Worm (Caenorhabditis elegans) whole organism, L4 larva: Measurements from ENCODE around the gene Y66D12A.1.

Experiments used
- F44E2.7 ChIP-seq: fragments of 200-800 bp; sonication (Bioruptor generic); IDR thresholded peaks from 2 replicates; pipeline ENCODE4 v2.1.2; 2022; ENCODE audit warnings: missing genetic modification characterization, missing compliant biosample characterization
- T20F7.1 ChIP-seq: fragments of 200-800 bp; sonication (Bioruptor generic); optimal IDR thresholded peaks from 2 replicates; lab custom pipeline; 2018; ENCODE audit warnings: mild to moderate bottlenecking, missing genetic modification characterization, missing compliant biosample characterization
- Y5F2A.4 ChIP-seq: fragments of 200-800 bp; sonication (Bioruptor generic); optimal IDR thresholded peaks from 2 replicates; lab custom pipeline; 2018; ENCODE audit warnings: mild to moderate bottlenecking, missing genetic modification characterization, missing compliant biosample characterization
- aha-1 ChIP-seq: fragments of 150-350 bp; peaks from one replicate; lab custom pipeline; 2014; ENCODE audit warnings: missing biosample characterization, missing genetic modification characterization
- arid-1 ChIP-seq: fragments of 200-800 bp; sonication (Bioruptor generic); conservative IDR thresholded peaks from 2 replicates; pipeline ENCODE4 v1.3.6; 2022; ENCODE audit warnings: missing genetic modification reagents, missing genetic modification characterization, missing compliant biosample characterization
- attf-4 ChIP-seq: sonication (generic microtip); optimal IDR thresholded peaks from 3 replicates; lab custom pipeline; 2017; ENCODE audit warnings: missing biosample characterization, missing genetic modification characterization
- ceh-20 ChIP-seq: fragments of 200-800 bp; sonication (Bioruptor generic); IDR thresholded peaks from 2 replicates; pipeline ENCODE4 v1.3.6; 2022; ENCODE audit warnings: missing genetic modification reagents, missing genetic modification characterization, missing compliant biosample characterization
- ces-1 ChIP-seq: fragments of 150-350 bp; sonication (generic microtip); optimal IDR thresholded peaks from 4 replicates; lab custom pipeline; 2014; ENCODE audit warnings: missing biosample characterization, missing genetic modification reagents, missing genetic modification characterization
- daf-8 ChIP-seq: fragments of 200-800 bp; sonication (Bioruptor generic); IDR thresholded peaks from 2 replicates; pipeline ENCODE4 v1.3.6; 2022; ENCODE audit warnings: missing genetic modification characterization, missing compliant biosample characterization
- dmd-6 ChIP-seq: fragments of 200-800 bp; sonication (Bioruptor generic); IDR thresholded peaks from 2 replicates; pipeline ENCODE4 v1.3.6; 2022; ENCODE audit warnings: missing genetic modification reagents, missing genetic modification characterization, missing compliant biosample characterization
- dmd-8 ChIP-seq: fragments of 200-800 bp; sonication (Bioruptor generic); IDR thresholded peaks from 2 replicates; pipeline ENCODE4 v1.3.6; 2022; ENCODE audit warnings: missing genetic modification characterization, missing compliant biosample characterization
- dpl-1 ChIP-seq: fragments of 150-350 bp; optimal IDR thresholded peaks from 2 replicates; lab custom pipeline; 2014; ENCODE audit warnings: missing biosample characterization, missing genetic modification reagents, missing genetic modification characterization
- hif-1 ChIP-seq, 2 experiments: sonication (generic microtip); optimal IDR thresholded peaks; 2 replicates each; lab custom pipeline; 2016 to 2017; ENCODE audit warnings: missing compliant biosample characterization in 2 of 2, missing genetic modification characterization in 2 of 2, missing genetic modification reagents in 2 of 2, missing genotype in 2 of 2, mild to moderate bottlenecking in 1 of 2
- hmg-1.1 ChIP-seq: fragments of 200-800 bp; sonication (Bioruptor generic); IDR thresholded peaks from 2 replicates; pipeline ENCODE4 v1.3.6; 2022; ENCODE audit warnings: missing genetic modification reagents, missing genetic modification characterization, missing compliant biosample characterization
- jun-1 ChIP-seq: fragments of 150-350 bp; optimal IDR thresholded peaks from 2 replicates; lab custom pipeline; 2014; ENCODE audit warnings: missing biosample characterization, missing genetic modification reagents, missing genetic modification characterization
- lin-15B ChIP-seq: fragments of 150-350 bp; sonication (generic microtip); optimal IDR thresholded peaks from 3 replicates; lab custom pipeline; 2014; ENCODE audit warnings: missing biosample characterization, missing genetic modification characterization
- lin-38 ChIP-seq: fragments of 200-800 bp; sonication (Bioruptor generic); IDR thresholded peaks from 2 replicates; pipeline ENCODE4 v1.3.6; 2022; ENCODE audit warnings: missing genetic modification reagents, missing genetic modification characterization, missing compliant biosample characterization
- lsy-2 ChIP-seq, 2 experiments: fragments of 150-350 bp in 1 of 2; sonication (generic microtip) in 1 of 2; optimal IDR thresholded peaks; 2 replicates each; lab custom pipeline; 2014 to 2017; ENCODE audit warnings: missing biosample characterization in 2 of 2, missing genetic modification characterization in 2 of 2
- madf-5 ChIP-seq, 2 experiments: fragments of 200-800 bp; sonication (Bioruptor generic); IDR thresholded peaks; 2 replicates each; pipeline ENCODE4 v1.3.6; 2022; ENCODE audit warnings: missing compliant biosample characterization in 2 of 2, missing genetic modification characterization in 2 of 2
- mes-2 ChIP-seq: sonication (generic microtip); optimal IDR thresholded peaks from 2 replicates; lab custom pipeline; 2016; ENCODE audit warnings: missing genotype, mild to moderate bottlenecking, missing genetic modification characterization, missing compliant biosample characterization; ENCODE audit not compliant: poor library complexity, severe bottlenecking
- mxl-3 ChIP-seq: fragments of 200-800 bp; sonication (Bioruptor generic); optimal IDR thresholded peaks from 2 replicates; lab custom pipeline; 2018; ENCODE audit warnings: mild to moderate bottlenecking, missing genetic modification characterization, missing compliant biosample characterization
- nhr-237 ChIP-seq: sonication (generic microtip); optimal IDR thresholded peaks from 2 replicates; lab custom pipeline; 2017; ENCODE audit warnings: missing biosample characterization, missing genetic modification characterization
- nhr-25 ChIP-seq: sonication (generic microtip); optimal IDR thresholded peaks from 2 replicates; lab custom pipeline; 2017; ENCODE audit warnings: missing genetic modification characterization, mild to moderate bottlenecking, missing compliant biosample characterization, antibody characterized with exemption, moderate library complexity, borderline replicate concordance; ENCODE audit not compliant: insufficient read depth
- nhr-6 ChIP-seq: fragments of 150-350 bp; optimal IDR thresholded peaks from 2 replicates; lab custom pipeline; 2014; ENCODE audit warnings: missing biosample characterization, missing genetic modification characterization
- php-3 ChIP-seq: fragments of 200-800 bp; sonication (Bioruptor generic); IDR thresholded peaks from 2 replicates; pipeline ENCODE4 v1.3.6; 2022; ENCODE audit warnings: missing genetic modification reagents, missing genetic modification characterization, missing compliant biosample characterization
- set-16 ChIP-seq: fragments of 200-800 bp; sonication (Bioruptor generic); IDR thresholded peaks from 2 replicates; pipeline ENCODE4 v1.3.6; 2022; ENCODE audit warnings: missing genetic modification reagents, missing genetic modification characterization, missing compliant biosample characterization
- skn-1 ChIP-seq: fragments of 150-350 bp; optimal IDR thresholded peaks from 2 replicates; lab custom pipeline; 2014; ENCODE audit warnings: missing biosample characterization, missing genetic modification characterization
- spr-1 ChIP-seq: sonication (generic microtip); optimal IDR thresholded peaks from 2 replicates; lab custom pipeline; 2016; ENCODE audit warnings: mild to moderate bottlenecking, missing genetic modification characterization, missing compliant biosample characterization
- tag-97 ChIP-seq: fragments of 200-800 bp; sonication (Bioruptor generic); IDR thresholded peaks from 2 replicates; pipeline ENCODE4 v1.3.6; 2022; ENCODE audit warnings: missing genetic modification characterization, missing compliant biosample characterization
- unc-62 ChIP-seq, 3 experiments: fragments of 150-350 bp in 1 of 3; sonication (generic microtip); optimal IDR thresholded peaks in 2 of 3; peaks in 1 of 3; 1 replicate in 1 of 3; 2 replicates in 2 of 3; lab custom pipeline; 2014 to 2017; ENCODE audit warnings: missing biosample characterization in 3 of 3, missing genetic modification characterization in 3 of 3, missing genetic modification reagents in 3 of 3, missing genotype in 1 of 3
- zip-11 ChIP-seq: fragments of 200-800 bp; sonication (Bioruptor generic); IDR thresholded peaks from 2 replicates; pipeline ENCODE4 v1.3.6; 2022; ENCODE audit warnings: missing genetic modification characterization, missing compliant biosample characterization

Gene Y66D12A.1

DNA sequence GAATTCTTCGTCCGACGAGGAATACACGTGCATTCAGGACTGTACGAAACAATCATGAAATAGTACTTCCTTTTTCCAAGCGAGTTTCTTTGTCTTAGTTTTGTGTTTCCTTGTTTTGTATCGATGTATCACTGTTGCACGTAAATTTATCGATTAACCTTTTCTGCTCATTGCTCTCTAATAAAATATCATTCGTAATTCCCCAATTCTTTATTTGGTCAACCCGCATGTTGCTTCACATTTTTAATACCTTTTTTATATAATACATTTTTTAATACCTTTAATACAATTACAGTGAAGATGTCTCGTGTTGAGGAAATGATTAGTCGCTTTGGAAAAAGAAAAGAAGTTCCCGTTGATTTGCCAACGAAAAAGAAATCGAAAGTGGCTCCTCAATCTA is at the start of gene Y66D12A.1:
TSS of gene Y66D12A.1 (plus strand) at position 301 of the 400 bp plus-strand sequence.
- no peak for TF ChIP-seq lin-15B
- TF ChIP-seq aha-1 (tag; lab: Kevin White, UChicago), result no peak
- no peak for TF ChIP-seq zip-11
- TF ChIP-seq tag-97, result no peak
- TF ChIP-seq dpl-1 (GFP tag; lab: Kevin White, UChicago), result no peak
- TF ChIP-seq php-3 (GFP tag; lab: Robert Waterston, UW), result no peak
- TF ChIP-seq daf-8 (GFP tag; lab: Robert Waterston, UW), result no peak
- no peak for TF ChIP-seq skn-1
- TF ChIP-seq hif-1 (tag; optimal IDR thresholded peaks at IDR 0.05; lab: Kevin White, UChicago), result no peak
- no peak for TF ChIP-seq jun-1 (tag; lab: Kevin White, UChicago)

DNA sequence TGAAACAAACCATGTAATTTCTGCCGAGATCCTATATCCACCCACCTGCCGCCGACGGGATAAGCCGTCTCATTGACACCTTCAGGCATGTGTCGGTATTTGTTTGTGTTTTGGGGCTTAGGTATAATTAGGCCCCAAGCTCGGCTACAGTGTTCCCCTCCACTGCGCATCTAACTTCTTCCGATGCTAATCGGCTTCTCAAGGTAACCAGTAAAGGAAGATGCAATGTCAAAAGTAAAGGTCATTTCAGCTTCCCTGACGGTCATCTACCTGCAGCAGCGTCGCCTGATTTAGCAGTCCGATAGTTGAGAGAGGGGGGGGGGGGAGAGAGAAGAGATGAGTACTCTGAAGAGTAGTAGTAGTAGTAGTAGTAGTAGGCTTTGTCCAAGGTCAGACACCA is 49.7 kb upstream of the Y66D12A.1 start:
- 0 out of 2 replicates have a peak, but pooled peaks have one; percentile 7 for TF ChIP-seq set-16 (GFP tag; lab: Robert Waterston, UW)
- TF ChIP-seq nhr-25 (tag; lab: Kevin White, UChicago), result peak; percentile 49
- TF ChIP-seq nhr-237, result no peak
- TF ChIP-seq dmd-8 (GFP tag; lab: Robert Waterston, UW), result 0 out of 2 replicates have a peak, but pooled peaks have one; percentile 24

- peak; percentile 59 for TF ChIP-seq set-16 (GFP tag; lab: Robert Waterston, UW)
- no peak for TF ChIP-seq spr-1
- peak; percentile 37 for TF ChIP-seq nhr-25 (tag; lab: Kevin White, UChicago)
These were observed 48.3 kb upstream of the Y66D12A.1 start for ce11 chrIII:11559677-11560076.

DNA sequence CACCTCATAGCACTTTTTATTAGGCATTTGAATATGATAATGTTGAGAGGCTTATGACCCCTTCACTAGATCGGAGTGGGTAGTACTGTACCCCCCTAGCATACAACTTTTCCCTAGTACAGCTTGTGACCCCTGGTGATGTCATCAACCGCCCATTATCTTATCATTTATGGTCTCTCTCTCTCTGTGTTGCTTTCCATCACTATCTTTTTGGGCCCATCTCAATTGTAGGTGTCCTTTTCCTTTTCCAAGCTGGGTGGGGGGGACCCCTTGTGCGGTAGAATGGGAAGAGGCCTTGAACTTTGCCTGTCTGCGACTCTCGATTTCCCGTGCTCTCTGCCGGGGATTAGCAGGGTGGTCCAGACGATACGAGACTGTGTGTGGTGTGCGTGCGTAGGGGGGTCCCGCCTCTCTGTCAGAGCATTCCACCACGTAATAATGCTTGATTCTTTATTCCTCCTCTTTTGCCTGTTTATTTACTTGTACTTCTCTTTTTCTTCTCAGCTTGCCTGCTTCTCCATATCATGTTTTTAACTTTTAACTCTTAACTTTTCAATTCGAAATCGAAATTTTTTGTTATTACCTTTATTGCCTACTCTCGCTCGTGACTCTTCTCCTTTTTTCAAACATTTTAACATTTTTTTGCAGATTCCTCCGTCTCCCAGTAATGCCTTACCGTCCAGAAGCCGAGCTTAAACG is 47.3 kb upstream of the Y66D12A.1 start, which contains the start of gene ztf-29:
TSS of gene ztf-29 (plus strand) at position 649 of the 699 bp plus-strand sequence.
- no peak for TF ChIP-seq jun-1 (tag; lab: Kevin White, UChicago)
- TF ChIP-seq hmg-1.1, result 0 out of 2 replicates have a peak, but pooled peaks have one; percentile 18
- peak; percentile 19 for TF ChIP-seq aha-1 (tag; lab: Kevin White, UChicago)

DNA sequence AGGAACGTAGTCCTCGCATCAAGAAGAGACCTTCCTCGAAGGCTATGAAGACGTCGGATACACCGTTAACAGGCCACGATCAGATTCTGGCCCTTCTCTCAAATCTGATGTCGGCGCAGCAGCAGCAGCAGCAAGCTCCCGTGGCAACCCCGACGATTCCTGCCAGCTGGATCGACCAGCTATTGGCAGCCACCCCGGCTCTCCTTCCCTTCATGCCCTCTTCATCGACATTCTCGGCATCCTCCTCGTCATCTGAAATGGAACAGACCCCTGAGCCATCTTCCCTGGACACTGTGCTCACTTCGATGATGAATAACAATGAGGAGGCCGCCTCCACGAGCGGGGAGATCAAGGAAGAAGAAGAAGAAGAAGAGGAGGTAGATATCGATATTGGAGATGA is 46.4 kb upstream of the Y66D12A.1 start:
- TF ChIP-seq arid-1 (GFP tag; lab: Robert Waterston, UW) (no peak), hmg-1.1 (no peak), set-16 (GFP tag; lab: Robert Waterston, UW) (peak; percentile 86), T20F7.1 (no peak), unc-62 (GFP tag; optimal IDR thresholded peaks at IDR 0.05 in 1 of 2; lab: Kevin White, UChicago) (no peak), unc-62 (tag; optimal IDR thresholded peaks at IDR 0.05; lab: Kevin White, UChicago) (no peak), dmd-6 (GFP tag; lab: Robert Waterston, UW) (no peak), dmd-8 (GFP tag; lab: Robert Waterston, UW) (no peak), mes-2 (no peak)

- TF ChIP-seq F44E2.7 (GFP tag; lab: Robert Waterston, UW), result no peak
- peak; percentile 57 for TF ChIP-seq set-16 (GFP tag; lab: Robert Waterston, UW)
- TF ChIP-seq dmd-8 (GFP tag; lab: Robert Waterston, UW), result 0 out of 2 replicates have a peak, but pooled peaks have one; percentile 6
- TF ChIP-seq, all 104 proteins: peak for 2
These were observed 44.5 kb upstream of the Y66D12A.1 start, which contains the start of gene Y66D12A.11 for ce11 chrIII:11563417-11563949. Gene Y66D12A.11 (plus strand): TSS chrIII:11563467.

- TF ChIP-seq nhr-6 (tag; lab: Kevin White, UChicago) (peak; percentile 37), T20F7.1 (no peak), dmd-6 (GFP tag; lab: Robert Waterston, UW) (no peak), ceh-20 (no peak), mes-2 (peak; percentile 62), lsy-2 (tag; optimal IDR thresholded peaks at IDR 0.05; lab: Kevin White, UChicago) (peak in 1 of 2 experiments; percentile 40), Y5F2A.4 (GFP tag; lab: Kevin White, UChicago) (no peak), madf-5 (GFP tag; IDR thresholded peaks at IDR 0.05; lab: Robert Waterston, UW) (no peak), ces-1 (no peak), unc-62 (GFP tag; optimal IDR thresholded peaks at IDR 0.05 in 1 of 2; lab: Kevin White, UChicago) (no peak), unc-62 (tag; optimal IDR thresholded peaks at IDR 0.05; lab: Kevin White, UChicago) (no peak), lin-38 (GFP tag; lab: Robert Waterston, UW) (peak; percentile 91), attf-4 (no peak), hif-1 (tag; optimal IDR thresholded peaks at IDR 0.05; lab: Kevin White, UChicago) (peak in 1 of 2 experiments; percentile 14), dpl-1 (GFP tag; lab: Kevin White, UChicago) (peak; percentile 88), nhr-237 (no peak), mxl-3 (GFP tag; lab: Kevin White, UChicago) (no peak)
- TF ChIP-seq, all 104 proteins: peak for 6
These were observed 42.4 kb upstream of the Y66D12A.1 start, which contains the start of gene Y66D12A.10 for ce11 chrIII:11565602-11566001. Gene Y66D12A.10 (plus strand): TSS chrIII:11565874.
